Fruit fly (Drosophila melanogaster) whole organism, embryonic: ENCODE measurements around the gene Kua.

Source experiments
- Ada2b ChIP-seq: fragments of 200-800 bp; sonication (Bioruptor generic); IDR thresholded peaks from 2 replicates; pipeline ENCODE4 v1.3.6; 2022; ENCODE audit warnings: missing biosample characterization, missing genetic modification characterization
- Bteb2 ChIP-seq: fragments of 200-800 bp; sonication (Bioruptor generic); optimal IDR thresholded peaks from 2 replicates; lab custom pipeline; 2016; ENCODE audit warnings: missing biosample characterization, missing genetic modification characterization
- CG1024 ChIP-seq: fragments of 200-800 bp; sonication (Bioruptor generic); IDR thresholded peaks from 2 replicates; pipeline ENCODE4 v1.3.6; 2022; ENCODE audit warnings: missing biosample characterization, missing genetic modification characterization
- CG10274 ChIP-seq: fragments of 200-800 bp; sonication (Bioruptor generic); optimal IDR thresholded peaks from 3 replicates; lab custom pipeline; 2017; ENCODE audit warnings: missing biosample characterization, mild to moderate bottlenecking, missing genetic modification characterization
- CG10321 ChIP-seq: fragments of 200-800 bp; sonication (Bioruptor generic); IDR thresholded peaks from 2 replicates; pipeline ENCODE4 v1.3.6; 2022; ENCODE audit warnings: missing biosample characterization, missing genetic modification characterization
- CG11504 ChIP-seq: fragments of 200-800 bp; sonication (Bioruptor generic); optimal IDR thresholded peaks from 3 replicates; lab custom pipeline; 2019; ENCODE audit warnings: missing biosample characterization, mild to moderate bottlenecking, missing genetic modification characterization, moderate library complexity
- CG12299 ChIP-seq: fragments of 200-800 bp; sonication (Bioruptor generic); optimal IDR thresholded peaks from 2 replicates; lab custom pipeline; 2018; ENCODE audit warnings: missing biosample characterization, mild to moderate bottlenecking, missing genetic modification characterization
- CG12391 ChIP-seq: fragments of 200-800 bp; sonication (Bioruptor generic); optimal IDR thresholded peaks from 3 replicates; lab custom pipeline; 2018; ENCODE audit warnings: missing biosample characterization, mild to moderate bottlenecking, missing genetic modification characterization, moderate library complexity
- CG12744 ChIP-seq: fragments of 200-800 bp; sonication (Bioruptor generic); optimal IDR thresholded peaks from 2 replicates; lab custom pipeline; 2016; ENCODE audit warnings: missing biosample characterization, missing genetic modification characterization
- CG14710 ChIP-seq: fragments of 200-800 bp; sonication (Bioruptor generic); optimal IDR thresholded peaks from 3 replicates; lab custom pipeline; 2019; ENCODE audit warnings: missing biosample characterization, mild to moderate bottlenecking, missing genetic modification characterization, moderate library complexity
- CG15269 ChIP-seq: fragments of 200-800 bp; sonication (Bioruptor generic); optimal IDR thresholded peaks from 2 replicates; lab custom pipeline; 2018; ENCODE audit warnings: missing biosample characterization, mild to moderate bottlenecking, missing genetic modification characterization, moderate library complexity
- CG18619 ChIP-seq: fragments of 200-800 bp; sonication (Bioruptor generic); optimal IDR thresholded peaks from 3 replicates; lab custom pipeline; 2017; ENCODE audit warnings: missing biosample characterization, mild to moderate bottlenecking, missing genetic modification characterization
- CG4282 ChIP-seq: fragments of 200-800 bp; sonication (Bioruptor generic); optimal IDR thresholded peaks from 2 replicates; lab custom pipeline; 2016; ENCODE audit warnings: missing biosample characterization, missing genetic modification characterization
- CG4404 ChIP-seq: fragments of 200-800 bp; sonication (Bioruptor generic); IDR thresholded peaks from 2 replicates; pipeline ENCODE4 v1.3.6; 2022; ENCODE audit warnings: missing biosample characterization, missing genetic modification characterization
- CG6813 ChIP-seq: fragments of 200-800 bp; sonication (Bioruptor generic); optimal IDR thresholded peaks from 2 replicates; lab custom pipeline; 2017; ENCODE audit warnings: missing biosample characterization, missing genetic modification characterization, mild to moderate bottlenecking, moderate library complexity, missing genetic modification reagents
- CG7372 ChIP-seq: fragments of 200-800 bp; sonication (Bioruptor generic); IDR thresholded peaks from 2 replicates; pipeline ENCODE4 v1.3.6; 2022; ENCODE audit warnings: missing biosample characterization, missing genetic modification characterization
- CG8478 ChIP-seq: fragments of >200 bp; optimal IDR thresholded peaks from 2 replicates; lab custom pipeline; 2018
- CG8944 ChIP-seq: fragments of 200-800 bp; sonication (Bioruptor generic); optimal IDR thresholded peaks from 3 replicates; lab custom pipeline; 2016; ENCODE audit warnings: missing biosample characterization, missing genetic modification characterization
- CG9797 ChIP-seq: fragments of 200-800 bp; sonication (Bioruptor generic); optimal IDR thresholded peaks from 3 replicates; lab custom pipeline; 2018; ENCODE audit warnings: missing biosample characterization, mild to moderate bottlenecking, missing genetic modification characterization
- CHES-1-like ChIP-seq: fragments of 200-800 bp; sonication (Bioruptor generic); optimal IDR thresholded peaks from 2 replicates; lab custom pipeline; 2016; ENCODE audit warnings: missing biosample characterization, missing genetic modification characterization
- Camta ChIP-seq: fragments of 200-800 bp; sonication (Bioruptor generic); optimal IDR thresholded peaks from 2 replicates; lab custom pipeline; 2016; ENCODE audit warnings: missing biosample characterization, missing genetic modification characterization
- Chrac-16 ChIP-seq: fragments of 200-800 bp; sonication (Bioruptor generic); optimal IDR thresholded peaks from 3 replicates; lab custom pipeline; 2016; ENCODE audit warnings: missing biosample characterization, missing genetic modification characterization
- CkIIα-i1 ChIP-seq: fragments of 200-800 bp; sonication (Bioruptor generic); IDR thresholded peaks from 2 replicates; pipeline ENCODE4 v1.3.6; 2022; ENCODE audit warnings: missing biosample characterization, missing genetic modification characterization
- Deaf1 ChIP-seq: fragments of 200-800 bp; optimal IDR thresholded peaks from 3 replicates; lab custom pipeline; 2019; ENCODE audit warnings: missing biosample characterization, mild to moderate bottlenecking, missing genetic modification characterization, moderate library complexity
- Max ChIP-seq: fragments of 200-800 bp; sonication (Bioruptor generic); optimal IDR thresholded peaks from 2 replicates; lab custom pipeline; 2016; ENCODE audit warnings: missing biosample characterization, mild to moderate bottlenecking, missing genetic modification characterization
- NK7.1 ChIP-seq: fragments of 200-800 bp; sonication (Bioruptor generic); optimal IDR thresholded peaks from 3 replicates; lab custom pipeline; 2016; ENCODE audit warnings: missing biosample characterization, missing genetic modification characterization
- Ptx1 ChIP-seq: fragments of 200-800 bp; sonication (Bioruptor generic); IDR thresholded peaks from 2 replicates; pipeline ENCODE4 v1.3.6; 2022; ENCODE audit warnings: missing biosample characterization, missing genetic modification characterization
- Ravus ChIP-seq: fragments of 200-800 bp; sonication (Bioruptor generic); IDR thresholded peaks from 2 replicates; pipeline ENCODE4 v1.3.6; 2022; ENCODE audit warnings: missing biosample characterization, missing genetic modification characterization
- Sin3A ChIP-seq: fragments of >200 bp; optimal IDR thresholded peaks from 2 replicates; lab custom pipeline; 2018
- Sox102F ChIP-seq: fragments of 200-800 bp; sonication (Bioruptor generic); optimal IDR thresholded peaks from 2 replicates; lab custom pipeline; 2018; ENCODE audit warnings: missing biosample characterization, mild to moderate bottlenecking, missing genetic modification characterization, moderate library complexity
- amos ChIP-seq: fragments of 200-800 bp; sonication (Bioruptor generic); IDR thresholded peaks from 2 replicates; pipeline ENCODE4 v1.3.6; 2022; ENCODE audit warnings: missing biosample characterization, missing genetic modification characterization; ENCODE audit not compliant: partially characterized antibody
- bigmax ChIP-seq: fragments of 200-800 bp; sonication (Bioruptor generic); optimal IDR thresholded peaks from 2 replicates; lab custom pipeline; 2018; ENCODE audit warnings: missing biosample characterization, mild to moderate bottlenecking, missing genetic modification characterization
- btn ChIP-seq: fragments of 200-800 bp; sonication (Bioruptor generic); optimal IDR thresholded peaks from 2 replicates; lab custom pipeline; 2016; ENCODE audit warnings: missing biosample characterization, missing genetic modification characterization
- cad ChIP-seq: fragments of >200 bp; optimal IDR thresholded peaks from 2 replicates; lab custom pipeline; 2017; ENCODE audit warnings: missing biosample characterization, missing genetic modification characterization
- cg ChIP-seq: fragments of 200-800 bp; sonication (Bioruptor generic); optimal IDR thresholded peaks from 3 replicates; lab custom pipeline; 2019; ENCODE audit warnings: missing biosample characterization, mild to moderate bottlenecking, missing genetic modification characterization, moderate library complexity
- esg ChIP-seq: fragments of 200-800 bp; sonication (Bioruptor generic); conservative IDR thresholded peaks from 2 replicates; pipeline ENCODE4 v1.3.6; 2022; ENCODE audit warnings: missing biosample characterization, missing genetic modification characterization
- fd3F ChIP-seq: fragments of 200-800 bp; sonication (Bioruptor generic); optimal IDR thresholded peaks from 2 replicates; lab custom pipeline; 2018; ENCODE audit warnings: missing biosample characterization, mild to moderate bottlenecking, missing genetic modification characterization, moderate library complexity
- gro ChIP-seq: fragments of 200-800 bp; sonication (Bioruptor generic); optimal IDR thresholded peaks from 2 replicates; lab custom pipeline; 2016; ENCODE audit warnings: missing biosample characterization, missing genetic modification characterization
- gsb ChIP-seq: fragments of 200-800 bp; sonication (Bioruptor generic); IDR thresholded peaks from 2 replicates; pipeline ENCODE4 v1.3.6; 2022; ENCODE audit warnings: missing biosample characterization, missing genetic modification characterization
- lilli ChIP-seq: fragments of 200-800 bp; sonication (Bioruptor generic); optimal IDR thresholded peaks from 3 replicates; lab custom pipeline; 2016; ENCODE audit warnings: missing biosample characterization, missing genetic modification characterization
- p53 ChIP-seq: fragments of 200-800 bp; sonication (Bioruptor generic); optimal IDR thresholded peaks from 2 replicates; lab custom pipeline; 2016; ENCODE audit warnings: missing biosample characterization, missing genetic modification characterization
- pfk ChIP-seq: fragments of 200-800 bp; sonication (Bioruptor generic); optimal IDR thresholded peaks from 2 replicates; lab custom pipeline; 2018; ENCODE audit warnings: missing biosample characterization, mild to moderate bottlenecking, missing genetic modification characterization, moderate library complexity
- pzg ChIP-seq: fragments of 200-800 bp; sonication (Bioruptor generic); optimal IDR thresholded peaks from 3 replicates; lab custom pipeline; 2018; ENCODE audit warnings: missing biosample characterization, mild to moderate bottlenecking, missing genetic modification characterization, moderate library complexity
- repo ChIP-seq: fragments of 200-800 bp; sonication (Bioruptor generic); optimal IDR thresholded peaks from 2 replicates; lab custom pipeline; 2016; ENCODE audit warnings: missing biosample characterization, missing genetic modification characterization
- sim ChIP-seq: fragments of 200-800 bp; sonication (Bioruptor generic); IDR thresholded peaks from 2 replicates; pipeline ENCODE4 v1.3.6; 2022; ENCODE audit warnings: missing biosample characterization, missing genetic modification characterization
- sug ChIP-seq: fragments of 200-800 bp; optimal IDR thresholded peaks from 2 replicates; lab custom pipeline; 2019; ENCODE audit warnings: missing biosample characterization, mild to moderate bottlenecking, missing genetic modification characterization, moderate library complexity
- tap ChIP-seq: fragments of 200-800 bp; optimal IDR thresholded peaks from 3 replicates; lab custom pipeline; 2019; ENCODE audit warnings: missing biosample characterization, mild to moderate bottlenecking, missing genetic modification characterization, moderate library complexity
- tgo ChIP-seq: fragments of 200-800 bp; sonication (Bioruptor generic); IDR thresholded peaks from 3 replicates; pipeline ENCODE4 v1.3.6; 2022; ENCODE audit warnings: missing biosample characterization, missing genetic modification characterization
- usp ChIP-seq: fragments of >200 bp; optimal IDR thresholded peaks from 2 replicates; lab custom pipeline; 2017; ENCODE audit warnings: missing biosample characterization, missing genetic modification characterization
- zfh1 ChIP-seq: fragments of 200-800 bp; sonication (Bioruptor generic); IDR thresholded peaks from 3 replicates; pipeline ENCODE4 v1.3.6; 2022; ENCODE audit warnings: missing biosample characterization, missing genetic modification characterization
- zfh2 ChIP-seq: fragments of 200-800 bp; sonication (Bioruptor generic); optimal IDR thresholded peaks from 2 replicates; lab custom pipeline; 2016; ENCODE audit warnings: missing biosample characterization, missing genetic modification characterization

The Kua gene

dm6 chr2L:20086295-20087096 is 10.9 kb upstream of the Kua start (continued):
- TF ChIP-seq CG12299 (tag; lab: Kevin White, UChicago) = peak; percentile 67
- TF ChIP-seq sug (tag; lab: Kevin White, UChicago) = peak; percentile 91
- peak; percentile 64 for TF ChIP-seq cg (GFP tag; lab: Kevin White, UChicago)
- TF ChIP-seq Chrac-16 (GFP tag; lab: Kevin White, UChicago) = peak; percentile 72
- peak; percentile 88 for TF ChIP-seq Sox102F (GFP tag; lab: Kevin White, UChicago)
- peak; percentile 78 for TF ChIP-seq CG1024 (GFP tag; lab: Robert Waterston, UW)
- peak; percentile 8 for TF ChIP-seq CG9797 (GFP tag; lab: Kevin White, UChicago)
- TF ChIP-seq CG12744 (GFP tag; lab: Kevin White, UChicago) = peak; percentile 66
- TF ChIP-seq zfh2 (GFP tag; lab: Kevin White, UChicago) = no peak
- TF ChIP-seq Bteb2 (GFP tag; lab: Kevin White, UChicago) = peak; percentile 81
- peak; percentile 2 for TF ChIP-seq pfk (GFP tag; lab: Kevin White, UChicago)
- peak; percentile 89 for TF ChIP-seq Deaf1 (tag; lab: Kevin White, UChicago)
- TF ChIP-seq bigmax (GFP tag; lab: Kevin White, UChicago) = peak; percentile 40
- TF ChIP-seq Sin3A = no peak
- TF ChIP-seq CG6813 (GFP tag; lab: Kevin White, UChicago) = peak; percentile 74
- peak; percentile 78 for TF ChIP-seq Camta (GFP tag; lab: Kevin White, UChicago)
- TF ChIP-seq CG11504 (tag; lab: Kevin White, UChicago) = peak; percentile 86
- TF ChIP-seq CG8478 (lab: Kevin White, UChicago) = no peak
- TF ChIP-seq Ptx1 (GFP tag; lab: Robert Waterston, UW) = peak; percentile 87
- peak; percentile 44 for TF ChIP-seq CG4404
- TF ChIP-seq CG18619 (GFP tag; lab: Kevin White, UChicago) = peak; percentile 84
- TF ChIP-seq NK7.1 (GFP tag; lab: Kevin White, UChicago) = peak; percentile 32
- peak; percentile 69 for TF ChIP-seq p53 (GFP tag; lab: Kevin White, UChicago)
- peak; percentile 65 for TF ChIP-seq CG4282 (GFP tag; lab: Kevin White, UChicago)
- no peak for TF ChIP-seq pzg (GFP tag; lab: Kevin White, UChicago)
- TF ChIP-seq tap (tag; lab: Kevin White, UChicago) = peak; percentile 79
- TF ChIP-seq CG7372 (GFP tag; lab: Robert Waterston, UW) = peak; percentile 83
- TF ChIP-seq CkIIα-i1 (GFP tag; lab: Robert Waterston, UW) = no peak
- peak; percentile 20 for TF ChIP-seq gro (GFP tag; lab: Kevin White, UChicago)
- peak; percentile 73 for TF ChIP-seq CG14710 (tag; lab: Kevin White, UChicago)
- TF ChIP-seq amos (GFP tag; lab: Robert Waterston, UW) = no peak; the same call in 1 of the 2 replicates
- peak; percentile 59; the same call in 1 of the 2 replicates for TF ChIP-seq sim (GFP tag; lab: Robert Waterston, UW)
- TF ChIP-seq cad (GFP tag; lab: Kevin White, UChicago) = no peak
- TF ChIP-seq lilli = peak; percentile 80
- peak; percentile 58 for TF ChIP-seq repo (GFP tag; lab: Kevin White, UChicago)
- TF ChIP-seq CG10321 (GFP tag; lab: Robert Waterston, UW) = peak; percentile 57; the same call in 1 of the 2 replicates
- peak; percentile 74; the same call in 2 of the 3 replicates for TF ChIP-seq tgo (GFP tag; lab: Robert Waterston, UW)
- peak; percentile 71 for TF ChIP-seq CG8944 (GFP tag; lab: Kevin White, UChicago)
- peak; percentile 68 for TF ChIP-seq gsb
- TF ChIP-seq Ada2b (GFP tag; lab: Robert Waterston, UW) = peak; percentile 78
- TF ChIP-seq CG15269 = peak; percentile 83
- TF ChIP-seq CG12391 (tag; lab: Kevin White, UChicago) = peak; percentile 84
- no peak for TF ChIP-seq usp (GFP tag; lab: Kevin White, UChicago)
- TF ChIP-seq Ravus (GFP tag; lab: Robert Waterston, UW) = peak; percentile 25
- peak; percentile 78 for TF ChIP-seq CHES-1-like (GFP tag; lab: Kevin White, UChicago)
- TF ChIP-seq CG10274 (GFP tag; lab: Kevin White, UChicago) = peak; percentile 35
- peak; percentile 67 for TF ChIP-seq btn (GFP tag; lab: Kevin White, UChicago)
- peak; percentile 88 for TF ChIP-seq zfh1 (GFP tag; lab: Robert Waterston, UW)
- TF ChIP-seq fd3F (GFP tag; lab: Kevin White, UChicago) = peak; percentile 56
- peak; percentile 88 for TF ChIP-seq esg (GFP tag; lab: Robert Waterston, UW)
- peak; percentile 73 for TF ChIP-seq Max (GFP tag; lab: Kevin White, UChicago)
